Fruit fly (Drosophila melanogaster) whole organism, pupa: ENCODE data around the gene Alg2.

Experiments used
- CG10348 ChIP-seq: fragments of 200-800 bp; sonication (Bioruptor generic); IDR thresholded peaks from 2 replicates; pipeline ENCODE4 v1.3.6; 2022; ENCODE audit warnings: missing biosample characterization, missing genetic modification characterization
- CG17806 ChIP-seq: fragments of 200-800 bp; sonication (Bioruptor generic); optimal IDR thresholded peaks from 2 replicates; lab custom pipeline; 2018; ENCODE audit warnings: missing biosample characterization, mild to moderate bottlenecking, missing genetic modification characterization, moderate library complexity
- CG32121 ChIP-seq: fragments of 200-800 bp; sonication (Bioruptor generic); IDR thresholded peaks from 2 replicates; pipeline ENCODE4 v1.3.6; 2022; ENCODE audit warnings: missing biosample characterization, missing genetic modification characterization
- Pif1B ChIP-seq: fragments of 200-800 bp; sonication (Bioruptor generic); optimal IDR thresholded peaks from 3 replicates; lab custom pipeline; 2016; ENCODE audit warnings: missing biosample characterization, missing genetic modification characterization
- fd96Ca ChIP-seq: fragments of 200-800 bp; sonication (Bioruptor generic); IDR thresholded peaks from 3 replicates; pipeline ENCODE4 v1.3.6; 2022; ENCODE audit warnings: missing biosample characterization, missing genetic modification characterization
- rn ChIP-seq: fragments of 200-800 bp; sonication (Bioruptor generic); IDR thresholded peaks from 2 replicates; pipeline ENCODE4 v1.3.6; 2022; ENCODE audit warnings: missing biosample characterization, missing genetic modification characterization

DNA sequence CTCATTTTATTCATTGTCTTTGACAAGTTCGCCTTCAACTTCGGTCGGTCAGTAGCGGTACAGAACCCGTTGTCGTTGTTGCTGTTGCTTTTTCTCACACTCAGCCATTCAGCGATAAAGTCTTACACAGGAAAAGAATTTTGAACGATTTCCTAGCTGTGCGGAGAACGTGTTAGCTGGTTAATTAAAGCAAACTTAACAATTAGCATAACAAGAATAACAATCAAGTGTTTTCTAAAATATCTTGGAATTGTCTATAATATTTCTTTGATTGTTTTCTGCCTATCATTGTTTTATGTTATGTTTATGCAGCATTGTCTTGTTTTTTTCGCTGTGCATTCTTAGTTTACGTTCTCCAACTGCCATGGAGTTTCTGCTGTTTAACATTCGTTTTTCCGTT, 37.5 kb upstream of the Alg2 start:
- TF ChIP-seq CG17806 (tag; lab: Kevin White, UChicago) (peak; percentile 63), CG10348 (GFP tag; lab: Robert Waterston, UW) (no peak), CG32121 (GFP tag; lab: Robert Waterston, UW) (no peak), fd96Ca (GFP tag; lab: Robert Waterston, UW) (no peak), Pif1B (GFP tag; lab: Kevin White, UChicago) (no peak), rn (GFP tag; lab: Robert Waterston, UW) (no peak)
